Worm (Caenorhabditis elegans) whole organism, L1 larva: ENCODE measurements around the gene C16A3.2.

Experiments
- hlh-17 ChIP-seq: fragments of 200-800 bp; sonication (Bioruptor generic); optimal IDR thresholded peaks from 2 replicates; lab custom pipeline; 2018; ENCODE audit warnings: missing genetic modification characterization, mild to moderate bottlenecking, missing compliant biosample characterization, moderate library complexity, borderline replicate concordance
- nhr-28 ChIP-seq: fragments of 150-350 bp; optimal IDR thresholded peaks from 2 replicates; lab custom pipeline; 2014; ENCODE audit warnings: missing biosample characterization, missing genetic modification characterization
- nhr-77 ChIP-seq: fragments of 150-350 bp; optimal IDR thresholded peaks from 2 replicates; lab custom pipeline; 2014; ENCODE audit warnings: missing biosample characterization, missing genetic modification characterization
- pqm-1 ChIP-seq: sonication (generic microtip); optimal IDR thresholded peaks from 3 replicates; lab custom pipeline; 2017; ENCODE audit warnings: missing biosample characterization, missing genetic modification characterization
- skn-1 ChIP-seq: fragments of 150-350 bp; optimal IDR thresholded peaks from 2 replicates; lab custom pipeline; 2014; ENCODE audit warnings: missing biosample characterization, missing genetic modification characterization
- tbx-2 ChIP-seq: sonication (generic microtip); optimal IDR thresholded peaks from 2 replicates; lab custom pipeline; 2016; ENCODE audit warnings: missing genetic modification characterization, missing compliant biosample characterization
- unc-62 ChIP-seq: fragments of 150-350 bp; optimal IDR thresholded peaks from 2 replicates; lab custom pipeline; 2014; ENCODE audit warnings: missing biosample characterization, missing genetic modification reagents, missing genetic modification characterization

DNA sequence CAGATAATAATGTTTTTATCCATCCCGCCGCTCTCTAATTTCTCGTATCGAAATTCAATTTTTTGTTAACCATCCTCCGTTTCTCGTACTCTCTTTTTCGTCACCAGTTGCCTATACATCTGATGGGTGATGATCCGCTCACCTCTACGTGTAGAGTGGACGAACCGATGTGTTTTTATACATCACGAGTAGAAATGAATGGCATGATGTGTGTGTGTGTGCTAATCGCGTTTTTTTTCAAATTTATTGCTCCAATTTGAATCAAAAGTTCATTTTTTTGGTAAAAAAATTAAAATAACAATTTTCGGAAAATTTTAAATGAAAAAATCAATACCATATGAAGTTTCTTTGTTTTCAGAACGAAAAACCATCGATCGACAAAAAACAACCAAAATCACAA lies 33.6 kb upstream of the C16A3.2 start:
- TF ChIP-seq pqm-1 (tag; lab: Kevin White, UChicago) (no peak), skn-1 (no peak), tbx-2 (tag; lab: Kevin White, UChicago) (no peak), hlh-17 (GFP tag; lab: Kevin White, UChicago) (no peak), nhr-77 (tag; lab: Kevin White, UChicago) (no peak), unc-62 (GFP tag; lab: Kevin White, UChicago) (no peak), nhr-28 (tag; lab: Kevin White, UChicago) (no peak)
